Worm (Caenorhabditis elegans) whole organism, L1 larva: ENCODE results near the gene T02C5.1.

Experiments used
- C04F5.9 ChIP-seq: sonication (generic microtip); optimal IDR thresholded peaks from 2 replicates; lab custom pipeline; 2016; ENCODE audit warnings: missing genetic modification characterization, missing compliant biosample characterization
- ceh-8 ChIP-seq: fragments of 200-800 bp; sonication (Bioruptor generic); optimal IDR thresholded peaks from 2 replicates; lab custom pipeline; 2018; ENCODE audit warnings: mild to moderate bottlenecking, missing genetic modification characterization, moderate library complexity, missing compliant biosample characterization
- dsc-1 ChIP-seq: sonication (generic microtip); optimal IDR thresholded peaks from 2 replicates; lab custom pipeline; 2016; ENCODE audit warnings: mild to moderate bottlenecking, missing genetic modification characterization, missing compliant biosample characterization
- grh-1 ChIP-seq: fragments of 200-800 bp; sonication (Bioruptor generic); IDR thresholded peaks from 2 replicates; pipeline ENCODE4 v1.3.6; 2022; ENCODE audit warnings: missing genetic modification reagents, missing genetic modification characterization, missing compliant biosample characterization
- hpl-2 ChIP-seq: fragments of 150-350 bp; optimal IDR thresholded peaks from 2 replicates; lab custom pipeline; 2014; ENCODE audit warnings: missing biosample characterization, missing genetic modification reagents, missing genetic modification characterization
- lin-14 ChIP-seq: fragments of 200-800 bp; sonication (Bioruptor generic); optimal IDR thresholded peaks from 2 replicates; lab custom pipeline; 2018; ENCODE audit warnings: mild to moderate bottlenecking, missing genetic modification characterization, moderate library complexity, missing compliant biosample characterization
- vab-15 ChIP-seq: sonication (generic microtip); optimal IDR thresholded peaks from 2 replicates; lab custom pipeline; 2017; ENCODE audit warnings: missing genotype, mild to moderate bottlenecking, missing genetic modification characterization, missing compliant biosample characterization

T02C5.1 gene

ce11 chrX:2731416-2731815 lies 36.7 kb downstream of the T02C5.1 start:
- TF ChIP-seq lin-14 (peak; percentile 49), C04F5.9 (tag; lab: Kevin White, UChicago) (no peak), dsc-1 (tag; lab: Kevin White, UChicago) (peak; percentile 22), grh-1 (GFP tag; lab: Robert Waterston, UW) (no peak), ceh-8 (GFP tag; lab: Kevin White, UChicago) (peak; percentile 90), vab-15 (tag; lab: Kevin White, UChicago) (peak; percentile 6), hpl-2 (GFP tag; lab: Kevin White, UChicago) (no peak)
